Fruit fly (Drosophila melanogaster) whole organism, embryonic: Measurements from ENCODE around the gene CG5902.

Experiments
- Aef1 ChIP-seq: fragments of 200-800 bp; sonication (Bioruptor generic); IDR thresholded peaks from 3 replicates; pipeline ENCODE4 v1.3.6; 2022; ENCODE audit warnings: missing biosample characterization, missing genetic modification characterization
- BtbVII ChIP-seq: fragments of 200-800 bp; sonication (Bioruptor generic); optimal IDR thresholded peaks from 3 replicates; lab custom pipeline; 2017; ENCODE audit warnings: missing biosample characterization, mild to moderate bottlenecking, missing genetic modification characterization
- CG10979 ChIP-seq: fragments of 200-800 bp; sonication (Bioruptor generic); optimal IDR thresholded peaks from 2 replicates; lab custom pipeline; 2018; ENCODE audit warnings: missing biosample characterization, mild to moderate bottlenecking, missing genetic modification characterization, moderate library complexity
- CG11695 ChIP-seq: fragments of 200-800 bp; sonication (Bioruptor generic); IDR thresholded peaks from 3 replicates; pipeline ENCODE4 v1.3.6; 2022; ENCODE audit warnings: missing biosample characterization, missing genetic modification characterization
- CG13123 ChIP-seq: fragments of 200-800 bp; sonication (Bioruptor generic); optimal IDR thresholded peaks from 2 replicates; lab custom pipeline; 2016; ENCODE audit warnings: missing biosample characterization, missing genetic modification characterization
- CG16863 ChIP-seq: fragments of 200-800 bp; sonication (Bioruptor generic); optimal IDR thresholded peaks from 3 replicates; lab custom pipeline; 2016; ENCODE audit warnings: missing biosample characterization, missing genetic modification characterization
- CG17802 ChIP-seq: fragments of 200-800 bp; sonication (Bioruptor generic); optimal IDR thresholded peaks from 2 replicates; lab custom pipeline; 2018; ENCODE audit warnings: missing biosample characterization, mild to moderate bottlenecking, missing genetic modification characterization, moderate library complexity
- CG1832 ChIP-seq: fragments of 200-800 bp; sonication (Bioruptor generic); optimal IDR thresholded peaks from 2 replicates; lab custom pipeline; 2017; ENCODE audit warnings: missing biosample characterization, mild to moderate bottlenecking, missing genetic modification characterization, inconsistent platforms
- CG2120 ChIP-seq: fragments of 200-800 bp; sonication (Bioruptor generic); optimal IDR thresholded peaks from 3 replicates; lab custom pipeline; 2016; ENCODE audit warnings: missing biosample characterization, missing genetic modification characterization
- CG2199 ChIP-seq: fragments of 200-800 bp; sonication (Bioruptor generic); IDR thresholded peaks from 3 replicates; pipeline ENCODE4 v1.3.6; 2022; ENCODE audit warnings: missing biosample characterization, missing genetic modification characterization
- CG2678 ChIP-seq: fragments of 200-800 bp; sonication (Bioruptor generic); optimal IDR thresholded peaks from 3 replicates; lab custom pipeline; 2019; ENCODE audit warnings: missing biosample characterization, mild to moderate bottlenecking, missing genetic modification characterization, moderate library complexity
- CG2889 ChIP-seq: fragments of 200-800 bp; sonication (Bioruptor generic); IDR thresholded peaks from 3 replicates; pipeline ENCODE4 v1.3.6; 2022; ENCODE audit warnings: missing biosample characterization, missing genetic modification characterization
- CG31224 ChIP-seq: fragments of 200-800 bp; sonication (Bioruptor generic); IDR thresholded peaks from 2 replicates; pipeline ENCODE4 v1.3.6; 2022; ENCODE audit warnings: missing biosample characterization, missing genetic modification characterization
- CG4617 ChIP-seq: fragments of 200-800 bp; sonication (Bioruptor generic); optimal IDR thresholded peaks from 3 replicates; lab custom pipeline; 2016; ENCODE audit warnings: missing biosample characterization, missing genetic modification characterization, borderline replicate concordance
- CG6254 ChIP-seq: fragments of 200-800 bp; sonication (Bioruptor generic); optimal IDR thresholded peaks from 3 replicates; lab custom pipeline; 2017; ENCODE audit warnings: mild to moderate bottlenecking, missing biosample characterization, missing genetic modification reagents, missing genetic modification characterization
- CG8290 ChIP-seq, 3 experiments: fragments of 200-800 bp; sonication (Bioruptor generic); optimal IDR thresholded peaks; 2 replicates each; lab custom pipeline; 2016 to 2019; ENCODE audit warnings: missing biosample characterization in 3 of 3, missing genetic modification characterization in 3 of 3, mild to moderate bottlenecking in 2 of 3, moderate library complexity in 1 of 3
- CG8359 ChIP-seq: fragments of 200-800 bp; sonication (Bioruptor generic); optimal IDR thresholded peaks from 2 replicates; lab custom pipeline; 2017; ENCODE audit warnings: missing biosample characterization, mild to moderate bottlenecking, missing genetic modification characterization, borderline replicate concordance
- CG8478 ChIP-seq: fragments of >200 bp; optimal IDR thresholded peaks from 2 replicates; lab custom pipeline; 2018
- CTCF ChIP-seq: fragments of 200-800 bp; sonication (Bioruptor generic); optimal IDR thresholded peaks from 2 replicates; lab custom pipeline; 2017; ENCODE audit warnings: missing biosample characterization, mild to moderate bottlenecking, missing genetic modification characterization, moderate library complexity
- Deaf1 ChIP-seq: fragments of 200-800 bp; optimal IDR thresholded peaks from 3 replicates; lab custom pipeline; 2019; ENCODE audit warnings: missing biosample characterization, mild to moderate bottlenecking, missing genetic modification characterization, moderate library complexity
- Doc2 ChIP-seq: fragments of 200-800 bp; sonication (Bioruptor generic); IDR thresholded peaks from 2 replicates; pipeline ENCODE4 v1.3.6; 2022; ENCODE audit warnings: missing biosample characterization, missing genetic modification characterization
- E2f1 ChIP-seq: fragments of 200-800 bp; sonication (Bioruptor generic); IDR thresholded peaks from 2 replicates; pipeline ENCODE4 v1.3.6; 2022; ENCODE audit warnings: missing biosample characterization, missing genetic modification characterization
- Lhr ChIP-seq: fragments of 200-800 bp; sonication (Bioruptor generic); optimal IDR thresholded peaks from 3 replicates; lab custom pipeline; 2017; ENCODE audit warnings: mild to moderate bottlenecking, missing biosample characterization, missing genetic modification reagents, missing genetic modification characterization
- MESR4 ChIP-seq: fragments of 200-800 bp; sonication (Bioruptor generic); optimal IDR thresholded peaks from 2 replicates; lab custom pipeline; 2018; ENCODE audit warnings: missing biosample characterization, mild to moderate bottlenecking, missing genetic modification characterization, moderate library complexity
- NC2β ChIP-seq: fragments of 200-800 bp; sonication (Bioruptor generic); optimal IDR thresholded peaks from 2 replicates; lab custom pipeline; 2016; ENCODE audit warnings: missing biosample characterization, missing genetic modification characterization
- Nf-YC ChIP-seq: fragments of 200-800 bp; optimal IDR thresholded peaks from 3 replicates; lab custom pipeline; 2019; ENCODE audit warnings: missing biosample characterization, mild to moderate bottlenecking, missing genetic modification characterization, moderate library complexity
- Opbp ChIP-seq: fragments of 200-800 bp; sonication (Bioruptor generic); IDR thresholded peaks from 3 replicates; pipeline ENCODE4 v1.3.6; 2022; ENCODE audit warnings: missing biosample characterization, missing genetic modification characterization; ENCODE audit not compliant: partially characterized antibody
- Rfx ChIP-seq: fragments of 200-800 bp; sonication (Bioruptor generic); IDR thresholded peaks from 2 replicates; pipeline ENCODE4 v1.3.6; 2022; ENCODE audit warnings: missing biosample characterization, missing genetic modification characterization
- Side ChIP-seq: fragments of 200-800 bp; sonication (Bioruptor generic); optimal IDR thresholded peaks from 2 replicates; lab custom pipeline; 2016; ENCODE audit warnings: missing biosample characterization, missing genetic modification characterization
- YL-1 ChIP-seq: fragments of 200-800 bp; sonication (Bioruptor generic); optimal IDR thresholded peaks from 3 replicates; lab custom pipeline; 2017; ENCODE audit warnings: missing biosample characterization, mild to moderate bottlenecking, missing genetic modification characterization
- az2 ChIP-seq: fragments of 200-800 bp; sonication (Bioruptor generic); optimal IDR thresholded peaks from 3 replicates; lab custom pipeline; 2016; ENCODE audit warnings: missing biosample characterization, missing genetic modification characterization
- caup ChIP-seq: fragments of 200-800 bp; sonication (Bioruptor generic); optimal IDR thresholded peaks from 3 replicates; lab custom pipeline; 2017; ENCODE audit warnings: missing biosample characterization, mild to moderate bottlenecking, missing genetic modification characterization, moderate library complexity; ENCODE audit not compliant: severe bottlenecking
- chinmo ChIP-seq: fragments of 200-800 bp; sonication (Bioruptor generic); IDR thresholded peaks from 4 replicates; pipeline ENCODE4 v1.3.6; 2022; ENCODE audit warnings: missing biosample characterization, missing genetic modification characterization; ENCODE audit not compliant: partially characterized antibody
- cwo ChIP-seq: fragments of 200-800 bp; sonication (Bioruptor generic); optimal IDR thresholded peaks from 3 replicates; lab custom pipeline; 2017; ENCODE audit warnings: missing biosample characterization, missing genetic modification characterization, mild to moderate bottlenecking, moderate library complexity, missing genetic modification reagents
- dmrt99B ChIP-seq: fragments of 200-800 bp; sonication (Bioruptor generic); optimal IDR thresholded peaks from 2 replicates; lab custom pipeline; 2018; ENCODE audit warnings: missing biosample characterization, mild to moderate bottlenecking, missing genetic modification characterization, moderate library complexity
- eyg ChIP-seq: fragments of 200-800 bp; sonication (Bioruptor generic); optimal IDR thresholded peaks from 3 replicates; lab custom pipeline; 2016; ENCODE audit warnings: missing biosample characterization, missing genetic modification characterization
- hb ChIP-seq: fragments of 200-800 bp; sonication (Bioruptor generic); IDR thresholded peaks from 3 replicates; pipeline ENCODE4 v1.3.6; 2022; ENCODE audit warnings: missing biosample characterization, missing genetic modification characterization; ENCODE audit not compliant: partially characterized antibody
- kah ChIP-seq: fragments of 200-800 bp; sonication (Bioruptor generic); optimal IDR thresholded peaks from 2 replicates; lab custom pipeline; 2018; ENCODE audit warnings: missing biosample characterization, mild to moderate bottlenecking, missing genetic modification characterization
- nerfin-1 ChIP-seq: fragments of 200-800 bp; sonication (Bioruptor generic); optimal IDR thresholded peaks from 3 replicates; lab custom pipeline; 2019; ENCODE audit warnings: missing biosample characterization, mild to moderate bottlenecking, missing genetic modification characterization, moderate library complexity
- pb ChIP-seq: fragments of 200-800 bp; sonication (Bioruptor generic); optimal IDR thresholded peaks from 3 replicates; lab custom pipeline; 2016; ENCODE audit warnings: missing biosample characterization, missing genetic modification characterization
- peb ChIP-seq: fragments of 200-800 bp; sonication (Bioruptor generic); IDR thresholded peaks from 2 replicates; pipeline ENCODE4 v1.3.6; 2022; ENCODE audit warnings: missing biosample characterization, missing genetic modification characterization
- ranshi ChIP-seq: fragments of 200-800 bp; sonication (Bioruptor generic); IDR thresholded peaks from 2 replicates; pipeline ENCODE4 v1.3.6; 2022; ENCODE audit warnings: missing biosample characterization, missing genetic modification characterization
- sd ChIP-seq: fragments of 200-800 bp; sonication (Bioruptor generic); optimal IDR thresholded peaks from 3 replicates; lab custom pipeline; 2018; ENCODE audit warnings: missing biosample characterization, mild to moderate bottlenecking, missing genetic modification characterization, moderate library complexity
- seq ChIP-seq: fragments of 200-800 bp; sonication (Bioruptor generic); IDR thresholded peaks from 2 replicates; pipeline ENCODE4 v1.3.6; 2022; ENCODE audit warnings: missing biosample characterization, missing genetic modification characterization
- sob ChIP-seq: fragments of 200-800 bp; sonication (Bioruptor generic); IDR thresholded peaks from 2 replicates; pipeline ENCODE4 v1.3.6; 2022; ENCODE audit warnings: missing biosample characterization, missing genetic modification characterization
- sr ChIP-seq: fragments of 200-800 bp; sonication (Bioruptor generic); IDR thresholded peaks from 3 replicates; pipeline ENCODE4 v1.3.6; 2022; ENCODE audit warnings: missing biosample characterization, missing genetic modification characterization
- stwl ChIP-seq: fragments of 200-800 bp; sonication (Bioruptor generic); optimal IDR thresholded peaks from 3 replicates; lab custom pipeline; 2018; ENCODE audit warnings: missing biosample characterization, mild to moderate bottlenecking, missing genetic modification characterization, moderate library complexity
- tgo ChIP-seq: fragments of 200-800 bp; sonication (Bioruptor generic); IDR thresholded peaks from 3 replicates; pipeline ENCODE4 v1.3.6; 2022; ENCODE audit warnings: missing biosample characterization, missing genetic modification characterization
- vnd ChIP-seq: fragments of 200-800 bp; sonication (Bioruptor generic); IDR thresholded peaks from 3 replicates; pipeline ENCODE4 v1.3.6; 2022; ENCODE audit warnings: missing biosample characterization, missing genetic modification characterization; ENCODE audit not compliant: partially characterized antibody
- zen2 ChIP-seq: fragments of 200-800 bp; sonication (Bioruptor generic); IDR thresholded peaks from 3 replicates; pipeline ENCODE4 v1.3.6; 2022; ENCODE audit warnings: missing biosample characterization, missing genetic modification characterization; ENCODE audit not compliant: partially characterized antibody

CG5902 gene

DNA sequence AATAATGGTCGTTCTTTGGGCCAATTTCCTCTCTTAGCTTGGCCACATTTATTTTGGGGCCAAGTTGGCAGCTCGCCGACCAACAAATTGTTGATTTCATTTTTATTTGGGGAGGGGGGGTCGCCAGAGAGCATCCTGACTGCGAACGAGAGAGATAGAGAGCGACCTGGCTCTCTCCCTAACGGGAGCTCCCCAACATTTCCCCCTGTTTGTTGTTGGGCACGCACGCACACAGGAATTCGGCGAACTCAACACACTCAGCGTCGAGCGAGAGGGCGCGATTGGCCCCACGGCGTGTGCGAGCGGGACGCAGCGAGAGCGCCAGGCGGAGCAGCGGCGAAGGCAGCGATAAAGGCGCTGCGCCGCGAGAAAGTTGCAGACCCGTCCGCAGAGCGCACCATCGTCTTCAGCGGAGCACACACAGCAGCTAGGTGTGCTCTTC, 23.6 kb upstream of the CG5902 start, which contains the start of gene CG31140 (continued):
- TF ChIP-seq az2 (GFP tag; lab: Kevin White, UChicago) (no peak), eyg (no peak), seq (GFP tag; lab: Robert Waterston, UW) (peak; percentile 43; the same call in 1 of the 2 replicates), E2f1 (GFP tag; lab: Robert Waterston, UW) (no peak), nerfin-1 (peak; percentile 44), kah (GFP tag; lab: Kevin White, UChicago) (peak; percentile 27), stwl (tag; lab: Kevin White, UChicago) (peak; percentile 34), CG4617 (no peak), CG13123 (GFP tag; lab: Kevin White, UChicago) (no peak), Lhr (GFP tag; lab: Kevin White, UChicago) (peak; percentile 7), Aef1 (GFP tag; lab: Robert Waterston, UW) (peak; percentile 41; the same call in 1 of the 3 replicates), Deaf1 (peak; percentile 20), peb (GFP tag; lab: Robert Waterston, UW) (no peak), zen2 (GFP tag; lab: Robert Waterston, UW) (0 out of 3 replicates have a peak, but pooled peaks have one; percentile 44), Doc2 (GFP tag; lab: Robert Waterston, UW) (no peak), Nf-YC (tag; lab: Kevin White, UChicago) (peak; percentile 48), cwo (no peak), hb (GFP tag; lab: Robert Waterston, UW) (no peak), CG11695 (0 out of 3 replicates have a peak, but pooled peaks have one; percentile 28), CG8290 (GFP tag; optimal IDR thresholded peaks at IDR 0.05; lab: Kevin White, UChicago) (peak; percentile 36), CG8290 (tag; optimal IDR thresholded peaks at IDR 0.05; lab: Kevin White, UChicago) (peak; percentile 50 to 64), CG1832 (GFP tag; lab: Kevin White, UChicago) (peak; percentile 90), CG2678 (tag; lab: Kevin White, UChicago) (no peak), CG2199 (GFP tag; lab: Robert Waterston, UW) (0 out of 3 replicates have a peak, but pooled peaks have one; percentile 36), tgo (GFP tag; lab: Robert Waterston, UW) (no peak), CG2889 (no peak), CG17802 (tag; lab: Kevin White, UChicago) (no peak), CG16863 (GFP tag; lab: Kevin White, UChicago) (no peak), vnd (no peak), CG8478 (lab: Kevin White, UChicago) (peak; percentile 83), Side (GFP tag; lab: Kevin White, UChicago) (no peak), MESR4 (GFP tag; lab: Kevin White, UChicago) (peak; percentile 12), CG2120 (GFP tag; lab: Kevin White, UChicago) (no peak), CG31224 (no peak), YL-1 (peak; percentile 23), pb (GFP tag; lab: Kevin White, UChicago) (peak; percentile 43), sr (GFP tag; lab: Robert Waterston, UW) (peak; percentile 38; the same call in 1 of the 3 replicates), CTCF (GFP tag; lab: Kevin White, UChicago) (peak; percentile 31), chinmo (GFP tag; lab: Robert Waterston, UW) (peak; percentile 72; the same call in 1 of the 4 replicates), caup (GFP tag; lab: Kevin White, UChicago) (no peak), Rfx (GFP tag; lab: Robert Waterston, UW) (0 out of 2 replicates have a peak, but pooled peaks have one; percentile 9), NC2β (no peak), CG8359 (no peak), sd (tag; lab: Kevin White, UChicago) (peak; percentile 91), ranshi (GFP tag; lab: Robert Waterston, UW) (peak; percentile 19; the same call in 1 of the 2 replicates), CG10979 (tag; lab: Kevin White, UChicago) (peak; percentile 7), sob (peak; percentile 37; the same call in 1 of the 2 replicates), dmrt99B (tag; lab: Kevin White, UChicago) (peak; percentile 7), CG6254 (GFP tag; lab: Kevin White, UChicago) (peak; percentile 6), Opbp (GFP tag; lab: Robert Waterston, UW) (0 out of 3 replicates have a peak, but pooled peaks have one; percentile 16), BtbVII (GFP tag; lab: Kevin White, UChicago) (peak; percentile 12)
